Fruit fly (Drosophila melanogaster) whole organism, prepupa: ENCODE results near the gene CG4218.

Experiments used
- Blimp-1 ChIP-seq: fragments of 200-800 bp; sonication (Bioruptor generic); optimal IDR thresholded peaks from 3 replicates; lab custom pipeline; 2017; ENCODE audit warnings: missing biosample characterization, missing genetic modification characterization, mild to moderate bottlenecking, moderate library complexity, missing genetic modification reagents
- CG11762 ChIP-seq: fragments of 200-800 bp; sonication (Bioruptor generic); optimal IDR thresholded peaks from 3 replicates; lab custom pipeline; 2016; ENCODE audit warnings: missing biosample characterization, missing genetic modification characterization; ENCODE audit not compliant: insufficient read depth
- CG8632 ChIP-seq: fragments of 200-800 bp; sonication (Bioruptor generic); optimal IDR thresholded peaks from 3 replicates; lab custom pipeline; 2016; ENCODE audit warnings: missing biosample characterization, missing genetic modification characterization
- Eip75B ChIP-seq: fragments of 200-800 bp; sonication (Bioruptor generic); optimal IDR thresholded peaks from 3 replicates; lab custom pipeline; 2016; ENCODE audit warnings: missing biosample characterization, missing genetic modification characterization
- Gug ChIP-seq: fragments of 200-800 bp; sonication (Bioruptor generic); IDR thresholded peaks from 2 replicates; pipeline ENCODE4 v1.3.6; 2022; ENCODE audit warnings: missing biosample characterization, missing genetic modification characterization
- Met ChIP-seq: fragments of 200-800 bp; sonication (Bioruptor generic); optimal IDR thresholded peaks from 3 replicates; lab custom pipeline; 2016; ENCODE audit warnings: missing biosample characterization, missing genetic modification characterization
- dsx ChIP-seq: fragments of 200-800 bp; optimal IDR thresholded peaks from 3 replicates; lab custom pipeline; 2019; ENCODE audit warnings: missing biosample characterization, mild to moderate bottlenecking, missing genetic modification characterization, moderate library complexity; ENCODE audit not compliant: poor library complexity, severe bottlenecking
- spab ChIP-seq: fragments of 200-800 bp; sonication (Bioruptor generic); optimal IDR thresholded peaks from 2 replicates; lab custom pipeline; 2017; ENCODE audit warnings: missing biosample characterization, mild to moderate bottlenecking, missing genetic modification characterization, missing genetic modification reagents

DNA sequence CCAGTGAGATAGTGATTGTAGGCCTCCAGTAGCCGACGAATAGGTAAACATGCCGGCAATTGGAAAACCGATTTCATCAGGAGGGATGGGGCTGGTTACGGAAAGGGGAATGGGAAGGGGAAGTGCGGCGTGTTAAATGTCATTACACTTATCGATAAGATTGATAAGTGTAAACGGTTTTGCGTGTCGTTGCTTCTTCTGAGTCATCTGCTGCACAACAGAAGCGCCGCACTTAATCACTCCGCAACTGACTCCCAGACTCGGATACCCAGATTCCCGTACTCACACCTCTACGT, 5.6 kb upstream of the CG4218 start:
- TF ChIP-seq dsx (GFP tag; lab: Kevin White, UChicago) (no peak), Blimp-1 (GFP tag; lab: Kevin White, UChicago) (no peak), spab (GFP tag; lab: Kevin White, UChicago) (no peak), CG11762 (GFP tag; lab: Kevin White, UChicago) (no peak), Eip75B (GFP tag; lab: Kevin White, UChicago) (no peak), Gug (GFP tag; lab: Robert Waterston, UW) (no peak), Met (GFP tag; lab: Kevin White, UChicago) (no peak), CG8632 (GFP tag; lab: Kevin White, UChicago) (no peak)
